Worm (Caenorhabditis elegans): ENCODE results near the gene T25D3.3.

Gene T25D3.3

DNA sequence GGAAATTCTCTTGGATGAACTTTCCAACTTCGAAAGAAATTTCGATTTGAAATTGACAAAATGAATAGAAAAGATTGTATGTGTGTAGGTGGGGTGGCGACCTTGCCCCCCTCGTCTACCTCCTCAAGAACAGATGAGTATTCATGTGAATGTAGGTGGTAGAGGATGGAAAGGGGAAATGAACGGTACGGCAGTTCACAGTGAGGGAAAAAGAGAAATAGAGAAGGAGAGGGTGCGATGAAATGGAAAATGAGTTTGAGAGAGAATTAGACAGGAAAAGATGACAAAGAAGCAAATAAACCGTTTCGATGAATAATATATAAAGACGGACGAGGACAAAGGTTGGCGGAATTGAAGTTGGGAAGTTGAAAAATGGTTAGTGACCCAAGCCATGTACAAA is 30.4 kb upstream of the T25D3.3 start:
- TF ChIP-seq flt-1 (GFP tag; IDR thresholded peaks at IDR 0.05) (no peak), ztf-23 (GFP tag; IDR thresholded peaks at IDR 0.05) (peak; percentile 61; the same call in 1 of the 2 replicates), tab-1 (GFP tag; IDR thresholded peaks at IDR 0.05) (0 out of 2 replicates have a peak, but pooled peaks have one; percentile 57)

DNA sequence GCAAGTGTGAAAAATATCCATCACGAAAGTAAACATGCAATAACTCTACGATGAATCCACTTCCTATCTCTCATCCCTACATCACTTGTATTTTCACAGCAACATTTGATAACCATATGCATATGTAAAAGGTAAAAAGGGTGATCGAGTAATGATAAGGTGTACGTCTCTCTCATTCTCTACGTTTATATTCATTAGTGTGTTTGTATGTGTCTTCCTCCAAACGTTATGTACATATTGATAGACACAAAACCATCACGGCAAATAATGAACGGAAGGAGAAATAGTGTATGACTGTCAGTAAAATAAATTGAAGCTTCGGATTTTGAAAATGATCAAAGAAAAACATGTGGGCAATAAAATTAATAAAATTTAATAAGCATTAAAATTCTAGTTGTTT is 29.9 kb upstream of the T25D3.3 start:
- no peak for TF ChIP-seq ztf-23 (GFP tag; IDR thresholded peaks at IDR 0.05)
- no peak for TF ChIP-seq tab-1 (GFP tag; IDR thresholded peaks at IDR 0.05)
- TF ChIP-seq klf-2 (GFP tag; conservative IDR thresholded peaks at IDR 0.05), result no peak
- TF ChIP-seq flt-1 (GFP tag; IDR thresholded peaks at IDR 0.05), result no peak
- TF ChIP-seq med-1 (GFP tag; optimal IDR thresholded peaks at IDR 0.05; ENCODE audit: insufficient read depth), result no peak
- no peak for TF ChIP-seq ztf-29 (GFP tag; IDR thresholded peaks at IDR 0.05)

DNA sequence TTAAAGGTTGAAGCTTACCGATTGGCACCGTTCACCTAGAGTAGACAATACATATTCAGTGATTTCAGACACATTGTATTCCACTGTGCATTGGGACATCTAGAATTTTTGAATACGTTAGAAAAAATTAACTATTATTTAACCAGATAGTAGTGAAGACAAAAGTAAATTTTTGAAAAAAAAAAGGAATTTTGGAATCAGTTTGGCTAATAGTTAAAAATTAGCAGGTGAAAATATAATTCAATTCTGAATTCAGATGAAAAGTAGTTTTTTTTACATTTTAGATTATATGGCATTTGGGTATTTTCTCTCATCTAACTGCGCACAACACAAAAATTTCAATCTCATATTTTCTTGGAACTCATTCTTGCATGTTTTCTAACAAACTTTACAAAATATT is 27.5 kb upstream of the T25D3.3 start, which contains the start of gene nmur-2:
Gene nmur-2, minus strand, starts transcription at position 101 of the 400 bp plus-strand sequence.
- TF ChIP-seq flt-1 (GFP tag; IDR thresholded peaks at IDR 0.05) (no peak), cog-1 (tag; optimal IDR thresholded peaks at IDR 0.05) (no peak), tab-1 (GFP tag; IDR thresholded peaks at IDR 0.05) (no peak), med-1 (GFP tag; optimal IDR thresholded peaks at IDR 0.05; ENCODE audit: insufficient read depth) (no peak), ztf-29 (GFP tag; IDR thresholded peaks at IDR 0.05) (no peak), ztf-23 (GFP tag; IDR thresholded peaks at IDR 0.05) (no peak), T22C8.4 (GFP tag; IDR thresholded peaks at IDR 0.05) (no peak), ref-1 (GFP tag; conservative IDR thresholded peaks at IDR 0.05) (no peak), klf-2 (GFP tag; conservative IDR thresholded peaks at IDR 0.05) (no peak)

DNA sequence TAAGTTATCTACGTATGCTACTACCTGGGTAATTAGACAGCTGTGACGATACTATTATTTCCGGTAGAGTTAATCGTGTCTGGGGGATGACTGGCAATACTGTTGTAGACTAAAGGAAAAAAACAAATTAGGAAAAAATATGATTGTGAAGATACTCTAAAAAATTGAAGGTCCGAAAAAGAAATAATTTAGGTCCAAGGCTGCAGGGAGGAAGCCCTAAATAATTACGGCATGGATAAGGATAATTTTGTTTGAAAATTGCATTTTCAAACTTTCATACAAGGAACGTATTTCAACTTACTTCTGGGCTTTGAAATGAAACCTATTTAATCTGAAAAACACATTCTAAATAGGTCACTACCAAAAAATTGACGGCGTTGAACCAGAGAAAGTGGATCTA is 23.5 kb upstream of the T25D3.3 start, which contains the start of gene srd-3:
Gene srd-3, minus strand, starts transcription at position 101 of the 400 bp plus-strand sequence.
- TF ChIP-seq ref-1 (GFP tag; conservative IDR thresholded peaks at IDR 0.05) (no peak), cog-1 (tag; optimal IDR thresholded peaks at IDR 0.05) (no peak), flt-1 (GFP tag; IDR thresholded peaks at IDR 0.05) (no peak), ztf-29 (GFP tag; IDR thresholded peaks at IDR 0.05) (no peak), klf-2 (GFP tag; conservative IDR thresholded peaks at IDR 0.05) (no peak), T22C8.4 (GFP tag; IDR thresholded peaks at IDR 0.05) (no peak), ztf-23 (GFP tag; IDR thresholded peaks at IDR 0.05) (no peak), tab-1 (GFP tag; IDR thresholded peaks at IDR 0.05) (no peak), med-1 (GFP tag; optimal IDR thresholded peaks at IDR 0.05; ENCODE audit: insufficient read depth) (no peak)

DNA sequence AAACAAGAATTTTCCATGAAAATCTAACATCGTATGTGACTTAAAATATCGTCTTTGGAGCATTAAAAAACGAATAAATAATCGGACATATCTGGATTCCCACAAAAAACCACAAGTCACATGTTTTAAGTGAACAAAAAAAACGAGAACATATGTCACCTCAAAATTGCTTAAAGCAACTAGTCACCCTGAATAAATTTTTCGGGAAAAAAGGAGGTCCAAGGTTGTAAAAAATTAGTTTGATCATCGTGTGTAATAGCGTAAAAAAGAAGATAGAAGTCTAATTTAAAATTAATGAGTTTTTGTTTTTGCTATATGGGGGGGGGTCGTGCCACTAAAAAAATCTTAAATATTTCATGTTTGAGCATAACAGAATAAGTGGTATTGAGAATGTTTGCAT is 22.6 kb upstream of the T25D3.3 start:
- TF ChIP-seq ztf-29 (GFP tag; IDR thresholded peaks at IDR 0.05), result no peak
- no peak for TF ChIP-seq cog-1 (tag; optimal IDR thresholded peaks at IDR 0.05)
- no peak for TF ChIP-seq T22C8.4 (GFP tag; IDR thresholded peaks at IDR 0.05)
- TF ChIP-seq tab-1 (GFP tag; IDR thresholded peaks at IDR 0.05), result no peak
- TF ChIP-seq klf-2 (GFP tag; conservative IDR thresholded peaks at IDR 0.05), result no peak
- no peak for TF ChIP-seq flt-1 (GFP tag; IDR thresholded peaks at IDR 0.05)
- TF ChIP-seq ztf-23 (GFP tag; IDR thresholded peaks at IDR 0.05), result no peak
- no peak for TF ChIP-seq med-1 (GFP tag; optimal IDR thresholded peaks at IDR 0.05; ENCODE audit: insufficient read depth)
- no peak for TF ChIP-seq ref-1 (GFP tag; conservative IDR thresholded peaks at IDR 0.05)

DNA sequence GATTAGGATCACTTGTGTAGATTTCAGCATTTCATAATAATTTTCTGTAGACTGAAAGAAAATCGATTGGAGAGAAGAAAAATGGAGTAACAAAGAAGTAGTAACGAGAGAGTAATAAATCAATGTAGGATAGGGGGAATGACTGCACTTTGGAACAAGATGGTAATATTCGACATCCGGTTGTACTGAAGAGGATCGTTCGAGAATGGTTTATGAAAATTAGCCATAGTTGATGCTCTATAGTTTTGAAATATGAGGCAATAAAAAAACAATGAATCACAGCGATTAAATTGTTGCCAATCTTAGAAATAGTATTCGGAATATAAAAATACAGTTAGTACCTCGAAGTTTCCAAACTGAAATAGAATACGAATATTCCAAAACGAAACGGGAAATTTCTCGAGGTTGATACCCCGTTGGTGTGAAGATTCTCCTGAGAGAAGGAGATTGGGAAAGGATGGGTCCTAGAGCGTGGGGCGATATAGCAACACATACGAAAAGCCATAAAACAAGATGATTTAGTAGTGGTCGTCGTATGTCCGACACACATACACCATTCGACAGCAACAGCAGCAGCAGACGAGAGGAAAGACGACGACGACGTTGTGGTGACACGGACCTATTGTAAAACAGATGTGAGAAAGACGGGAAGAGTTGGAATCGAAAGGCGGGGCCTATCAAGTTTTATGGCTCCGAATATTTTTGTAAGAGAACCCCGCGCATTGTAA is 18.7 kb upstream of the T25D3.3 start, which contains the start of gene cwn-1:
Gene cwn-1, minus strand, starts transcription at position 51 of the 728 bp plus-strand sequence.
- TF ChIP-seq med-1 (GFP tag; optimal IDR thresholded peaks at IDR 0.05; ENCODE audit: insufficient read depth), result no peak
- no peak for TF ChIP-seq flt-1 (GFP tag; IDR thresholded peaks at IDR 0.05)
- no peak for TF ChIP-seq T22C8.4 (GFP tag; IDR thresholded peaks at IDR 0.05)
- no peak for TF ChIP-seq klf-2 (GFP tag; conservative IDR thresholded peaks at IDR 0.05)
- no peak for TF ChIP-seq cog-1 (tag; optimal IDR thresholded peaks at IDR 0.05)
- no peak for TF ChIP-seq ref-1 (GFP tag; conservative IDR thresholded peaks at IDR 0.05)
- TF ChIP-seq ztf-23 (GFP tag; IDR thresholded peaks at IDR 0.05), result no peak

DNA sequence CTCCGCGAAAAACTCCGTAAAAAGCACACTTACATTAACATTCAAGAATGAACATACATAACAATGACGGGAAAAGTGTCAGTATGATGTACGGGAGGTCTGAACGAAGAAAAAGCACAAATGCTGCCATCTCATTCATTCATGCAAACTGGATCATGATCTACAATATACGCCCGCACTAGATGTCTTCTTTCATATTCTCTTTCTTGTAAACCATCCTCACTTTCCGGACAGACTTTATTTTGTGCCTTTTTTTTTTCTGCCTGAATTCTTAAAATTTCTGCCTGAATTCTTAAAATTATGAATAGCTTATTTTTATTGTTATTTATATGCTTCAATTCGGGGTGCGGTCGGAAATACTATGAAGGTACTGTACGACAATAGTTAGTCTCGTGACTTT is 17.2 kb upstream of the T25D3.3 start, which contains the start of gene K10B4.1:
Gene K10B4.1, plus strand, starts transcription at position 301 of the 400 bp plus-strand sequence.
- TF ChIP-seq ztf-23 (GFP tag; IDR thresholded peaks at IDR 0.05) (no peak), ztf-29 (GFP tag; IDR thresholded peaks at IDR 0.05) (no peak), cog-1 (tag; optimal IDR thresholded peaks at IDR 0.05) (no peak), med-1 (GFP tag; optimal IDR thresholded peaks at IDR 0.05; ENCODE audit: insufficient read depth) (no peak), flt-1 (GFP tag; IDR thresholded peaks at IDR 0.05) (no peak)

DNA sequence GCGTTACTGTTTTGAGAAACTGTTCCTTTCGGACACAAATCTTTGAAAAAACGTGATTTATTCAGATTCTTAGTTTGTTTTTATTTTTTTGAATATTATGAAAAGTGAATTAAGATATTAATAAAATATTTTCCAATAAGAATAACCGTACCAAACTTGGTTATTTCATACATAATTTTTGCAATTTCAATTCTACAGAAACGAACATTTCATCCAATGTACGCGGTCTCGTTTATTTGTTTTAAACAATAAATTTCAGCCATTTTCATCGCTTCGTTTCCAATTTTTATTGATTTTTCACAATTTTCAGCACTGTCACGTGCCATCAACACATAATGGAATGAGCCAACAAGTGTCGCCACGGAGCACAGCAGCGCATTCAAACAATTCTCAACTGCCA is 5.5 kb upstream of the T25D3.3 start, which contains the start of gene T25D3.4:
Gene T25D3.4, plus strand, starts transcription at position 301 of the 400 bp plus-strand sequence.
- TF ChIP-seq klf-2 (GFP tag; conservative IDR thresholded peaks at IDR 0.05), result no peak
- no peak for TF ChIP-seq T22C8.4 (GFP tag; IDR thresholded peaks at IDR 0.05)
- no peak for TF ChIP-seq ztf-23 (GFP tag; IDR thresholded peaks at IDR 0.05)
- no peak for TF ChIP-seq med-1 (GFP tag; optimal IDR thresholded peaks at IDR 0.05; ENCODE audit: insufficient read depth)
- no peak for TF ChIP-seq cog-1 (tag; optimal IDR thresholded peaks at IDR 0.05)

DNA sequence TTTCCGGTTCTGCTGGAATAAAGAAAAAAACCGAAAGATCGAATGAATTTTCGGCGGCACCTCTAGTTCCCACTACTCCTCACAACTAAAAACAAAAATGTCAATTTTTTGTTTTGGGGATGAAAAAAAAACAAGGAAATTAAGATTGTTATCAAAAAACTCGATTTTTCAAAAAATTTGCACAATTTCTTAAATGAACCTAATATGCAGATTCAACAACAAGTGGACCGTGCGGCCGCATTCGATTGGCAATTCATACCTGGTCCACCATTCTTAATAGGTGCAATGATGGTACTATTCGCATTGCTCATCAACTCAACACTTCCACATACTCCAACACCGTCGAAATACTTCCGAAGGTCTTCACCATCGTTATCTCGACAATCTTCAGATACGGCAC is 888 bp upstream of the T25D3.3 start:
- TF ChIP-seq T22C8.4 (GFP tag; IDR thresholded peaks at IDR 0.05), result no peak

DNA sequence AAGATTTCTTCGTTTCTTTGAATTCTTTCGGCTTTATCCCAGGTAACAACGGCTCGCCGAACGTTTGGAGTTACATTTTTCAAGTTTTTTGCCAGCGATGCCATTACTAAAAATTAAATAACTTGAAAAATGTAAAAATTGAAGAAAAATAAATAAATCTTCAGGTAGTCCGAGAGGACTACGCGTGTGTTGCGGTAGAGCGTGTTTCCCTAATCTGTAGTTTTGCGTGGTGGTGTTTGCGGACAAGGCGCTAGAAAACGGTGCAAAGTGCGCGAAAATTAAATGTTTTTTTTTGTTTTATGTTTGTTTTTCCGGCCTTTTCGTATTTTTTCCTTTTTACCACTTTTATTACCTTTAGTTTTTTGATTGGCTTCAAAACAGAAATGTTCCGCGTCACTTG is 3.5 kb downstream of the T25D3.3 start, which contains the start of gene mrpl-28:
Gene mrpl-28, minus strand, starts transcription at position 106 of the 400 bp plus-strand sequence.
- TF ChIP-seq T22C8.4 (GFP tag; IDR thresholded peaks at IDR 0.05) (0 out of 2 replicates have a peak, but pooled peaks have one; percentile 28), ref-1 (GFP tag; conservative IDR thresholded peaks at IDR 0.05) (no peak), ztf-29 (GFP tag; IDR thresholded peaks at IDR 0.05) (no peak), ztf-23 (GFP tag; IDR thresholded peaks at IDR 0.05) (0 out of 2 replicates have a peak, but pooled peaks have one; percentile 25), flt-1 (GFP tag; IDR thresholded peaks at IDR 0.05) (no peak), tab-1 (GFP tag; IDR thresholded peaks at IDR 0.05) (no peak), cog-1 (tag; optimal IDR thresholded peaks at IDR 0.05) (peak; percentile 23), klf-2 (GFP tag; conservative IDR thresholded peaks at IDR 0.05) (no peak), med-1 (GFP tag; optimal IDR thresholded peaks at IDR 0.05; ENCODE audit: insufficient read depth) (no peak)

Data from whole organism, midembryonic.